Worm (Caenorhabditis elegans): Measurements from ENCODE around the gene srw-54.

Gene srw-54

DNA sequence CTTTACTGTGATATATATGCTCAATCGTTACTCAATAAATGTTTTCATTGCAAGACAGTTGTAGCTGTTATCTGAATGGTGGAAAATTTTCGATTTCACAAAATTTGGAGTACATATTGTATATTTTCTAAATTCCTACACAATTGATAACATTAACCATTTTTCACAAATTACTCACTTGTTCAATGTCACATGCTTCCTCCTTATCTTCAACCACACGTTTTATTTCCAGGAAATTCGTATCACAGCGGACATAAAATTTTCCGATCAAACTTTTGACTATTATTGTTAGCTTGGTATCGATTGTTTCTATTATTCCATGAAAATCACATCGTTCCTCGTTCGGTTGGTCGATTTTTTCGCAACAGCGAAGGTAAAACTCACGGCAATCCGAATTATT, 2.7 kb upstream of the srw-54 start:
- TF ChIP-seq nhr-28 (tag; optimal IDR thresholded peaks at IDR 0.05) (peak; percentile 65), daf-16 (GFP tag; optimal IDR thresholded peaks at IDR 0.05) (no peak), daf-16 (tag; optimal IDR thresholded peaks at IDR 0.05) (peak; percentile 12), dve-1 (tag; optimal IDR thresholded peaks at IDR 0.05; ENCODE audit: insufficient read depth) (peak; percentile 8), ztf-7 (tag; optimal IDR thresholded peaks at IDR 0.05) (no peak)

DNA sequence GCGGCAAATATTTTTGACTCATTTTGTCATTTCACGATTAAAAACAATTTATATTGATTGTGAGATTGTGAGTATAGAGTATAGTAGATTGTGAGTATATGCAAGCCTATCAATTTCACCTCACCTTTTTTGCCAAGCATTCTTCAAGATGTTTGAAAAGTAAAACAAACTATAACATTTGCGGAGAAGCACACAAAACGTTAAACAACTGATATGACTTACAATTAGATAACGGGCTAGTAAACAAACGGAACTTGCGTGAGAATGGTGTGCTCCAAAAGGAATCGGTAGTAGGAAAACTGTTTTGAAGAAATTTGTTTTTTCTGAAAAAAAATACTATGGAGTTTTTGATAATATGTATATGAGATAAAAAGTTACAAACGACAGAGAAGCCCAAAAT, 1.0 kb upstream of the srw-54 start:
- TF ChIP-seq nhr-10 (tag; optimal IDR thresholded peaks at IDR 0.05) (no peak), zip-11 (GFP tag; IDR thresholded peaks at IDR 0.05) (no peak), php-3 (GFP tag; IDR thresholded peaks at IDR 0.05) (0 out of 2 replicates have a peak, but pooled peaks have one; percentile 9), mdt-29 (GFP tag; IDR thresholded peaks at IDR 0.05) (no peak), hlh-11 (tag; optimal IDR thresholded peaks at IDR 0.05) (peak; percentile 21), pqm-1 (tag; optimal IDR thresholded peaks at IDR 0.05) (peak; percentile 82), nhr-28 (tag; optimal IDR thresholded peaks at IDR 0.05) (peak; percentile 82), daf-16 (GFP tag; optimal IDR thresholded peaks at IDR 0.05) (no peak), daf-16 (tag; optimal IDR thresholded peaks at IDR 0.05) (peak; percentile 93), dve-1 (tag; optimal IDR thresholded peaks at IDR 0.05; ENCODE audit: insufficient read depth) (peak; percentile 28), attf-4 (tag; optimal IDR thresholded peaks at IDR 0.05) (no peak), nhr-77 (tag; optimal IDR thresholded peaks at IDR 0.05) (peak; percentile 54)

DNA sequence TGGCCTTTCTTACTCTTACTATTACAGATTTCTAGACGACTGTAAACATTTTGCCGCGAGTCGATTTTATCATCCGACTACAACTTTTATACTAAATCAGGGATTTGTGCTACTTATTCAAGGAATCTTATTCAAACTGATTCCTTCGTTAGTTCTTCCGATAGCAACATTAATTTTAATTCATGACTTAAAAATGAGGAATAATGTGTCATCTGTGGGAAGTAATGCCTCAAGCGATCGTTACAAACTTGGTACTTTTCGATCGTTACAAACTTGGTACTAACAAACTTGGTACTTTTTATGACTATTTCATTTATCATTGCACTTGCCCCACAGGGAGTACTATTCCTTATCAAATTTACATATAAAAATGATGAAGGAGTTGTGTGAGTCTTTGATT, 6.3 kb downstream of the srw-54 start, which contains the start of gene Y70C5A.4:
Y70C5A.4 (plus strand) TSS at position 301 of the 400 bp plus-strand sequence.
- no peak for TF ChIP-seq dmd-8 (GFP tag; IDR thresholded peaks at IDR 0.05)
- TF ChIP-seq daf-16 (GFP tag; optimal IDR thresholded peaks at IDR 0.05), result no peak
- TF ChIP-seq daf-16 (tag; optimal IDR thresholded peaks at IDR 0.05), result no peak
- TF ChIP-seq egl-27 (tag; optimal IDR thresholded peaks at IDR 0.05), result no peak
- no peak for TF ChIP-seq lin-15B (tag; optimal IDR thresholded peaks at IDR 0.05)
- TF ChIP-seq vab-7 (GFP tag; IDR thresholded peaks at IDR 0.05), result no peak
- no peak for TF ChIP-seq set-16 (GFP tag; IDR thresholded peaks at IDR 0.05)
- no peak for TF ChIP-seq ceh-62 (tag; optimal IDR thresholded peaks at IDR 0.05)
- no peak for TF ChIP-seq spr-1 (tag; optimal IDR thresholded peaks at IDR 0.05)
- TF ChIP-seq ceh-28 (tag; optimal IDR thresholded peaks at IDR 0.05), result no peak
- TF ChIP-seq nhr-25 (tag; optimal IDR thresholded peaks at IDR 0.05; ENCODE audit: borderline replicate concordance, insufficient read depth), result no peak
- no peak for TF ChIP-seq egl-43 (GFP tag; IDR thresholded peaks at IDR 0.05)
- no peak for TF ChIP-seq php-3 (GFP tag; IDR thresholded peaks at IDR 0.05)
- TF ChIP-seq ces-1 (GFP tag; optimal IDR thresholded peaks at IDR 0.05), result no peak
- no peak for TF ChIP-seq snpc-4 (tag; optimal IDR thresholded peaks at IDR 0.05)
- TF ChIP-seq hlh-30 (tag; optimal IDR thresholded peaks at IDR 0.05; ENCODE audit: insufficient read depth), result no peak
- TF ChIP-seq D1046.2 (GFP tag; IDR thresholded peaks at IDR 0.05), result no peak
- TF ChIP-seq nhr-48 (tag; optimal IDR thresholded peaks at IDR 0.05), result no peak
- no peak for TF ChIP-seq madf-5 (GFP tag; IDR thresholded peaks at IDR 0.05)

DNA sequence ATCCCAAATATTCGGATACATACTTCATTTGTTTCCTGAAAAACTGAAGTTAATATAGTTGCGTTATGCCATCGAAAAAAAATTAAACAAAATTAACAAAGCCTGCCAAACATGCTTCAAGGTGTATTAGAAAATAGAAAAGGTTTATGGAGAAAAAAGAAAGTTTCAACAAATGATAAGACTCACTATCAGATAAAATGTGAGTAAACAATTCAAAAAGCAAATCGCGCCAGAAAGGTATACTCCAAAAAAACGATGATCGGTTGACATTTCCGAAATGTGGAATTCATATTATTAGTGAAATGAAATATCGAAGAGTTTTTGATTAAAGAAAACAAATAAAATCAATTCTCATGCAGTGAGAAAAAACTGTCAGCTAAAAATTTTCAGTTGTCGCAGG, 9.7 kb downstream of the srw-54 start, which contains the start of gene Y70C5A.3:
Y70C5A.3 (minus strand) TSS at position 50 of the 400 bp plus-strand sequence.
- TF ChIP-seq dpl-1 (GFP tag; optimal IDR thresholded peaks at IDR 0.05) (no peak), unc-62 (GFP tag; optimal IDR thresholded peaks at IDR 0.05 in 1 of 2) (peak in 1 of 2 experiments; percentile 76), unc-62 (tag; optimal IDR thresholded peaks at IDR 0.05) (no peak), Y105C5A.15 (GFP tag; IDR thresholded peaks at IDR 0.05) (no peak), lsy-2 (tag; optimal IDR thresholded peaks at IDR 0.05) (no peak), ztf-7 (tag; optimal IDR thresholded peaks at IDR 0.05) (no peak), nhr-11 (tag; optimal IDR thresholded peaks at IDR 0.05) (no peak), unc-130 (GFP tag; optimal IDR thresholded peaks at IDR 0.05) (no peak), lin-39 (tag; optimal IDR thresholded peaks at IDR 0.05) (no peak), daf-12 (tag; optimal IDR thresholded peaks at IDR 0.05) (no peak), snpc-1.2 (GFP tag; IDR thresholded peaks at IDR 0.05) (no peak), F26F4.8 (GFP tag; conservative IDR thresholded peaks at IDR 0.05) (no peak), ama-1 (optimal IDR thresholded peaks at IDR 0.05) (no peak), ctbp-1 (GFP tag; IDR thresholded peaks at IDR 0.05) (no peak), unc-39 (tag; optimal IDR thresholded peaks at IDR 0.05) (no peak), pqm-1 (tag; optimal IDR thresholded peaks at IDR 0.05) (peak; percentile 34), fos-1 (tag; optimal IDR thresholded peaks at IDR 0.05) (no peak), zfp-2 (tag; optimal IDR thresholded peaks at IDR 0.05) (no peak), T20F7.1 (GFP tag; optimal IDR thresholded peaks at IDR 0.05) (no peak), hlh-11 (tag; optimal IDR thresholded peaks at IDR 0.05) (no peak), zip-2 (tag; optimal IDR thresholded peaks at IDR 0.05) (no peak), tra-1 (GFP tag; IDR thresholded peaks at IDR 0.05) (no peak), ztf-11 (tag; optimal IDR thresholded peaks at IDR 0.05) (no peak), ceh-28 (tag; optimal IDR thresholded peaks at IDR 0.05) (no peak)

All from whole organism, L4 larva.